Worm (Caenorhabditis elegans) whole organism, young adult: Measurements from ENCODE around the gene T05C1.2.

Experiments used
- B0019.2 ChIP-seq: fragments of 200-800 bp; sonication (Bioruptor generic); conservative IDR thresholded peaks from 2 replicates; pipeline ENCODE4 v1.3.6; 2022; ENCODE audit warnings: missing genetic modification reagents, missing genetic modification characterization, missing compliant biosample characterization
- B0336.3 ChIP-seq: fragments of 200-800 bp; sonication (Bioruptor generic); IDR thresholded peaks from 2 replicates; pipeline ENCODE4 v1.3.6; 2022; ENCODE audit warnings: missing genetic modification characterization, missing compliant biosample characterization
- F49E8.2 ChIP-seq: sonication (generic microtip); optimal IDR thresholded peaks from 3 replicates; lab custom pipeline; 2017; ENCODE audit warnings: missing genetic modification characterization, mild to moderate bottlenecking, missing compliant biosample characterization, antibody characterized with exemption, moderate library complexity; ENCODE audit not compliant: insufficient read depth
- Y67H2A.10 ChIP-seq: fragments of 200-800 bp; sonication (Bioruptor generic); conservative IDR thresholded peaks from 2 replicates; pipeline ENCODE4 v1.3.6; 2022; ENCODE audit warnings: missing genetic modification reagents, missing genetic modification characterization, missing compliant biosample characterization
- aptf-3 ChIP-seq: fragments of 200-800 bp; sonication (Bioruptor generic); IDR thresholded peaks from 2 replicates; pipeline ENCODE4 v1.3.6; 2022; ENCODE audit warnings: missing genetic modification characterization, missing compliant biosample characterization
- atf-7 ChIP-seq: sonication (generic microtip); optimal IDR thresholded peaks from 2 replicates; lab custom pipeline; 2017; ENCODE audit warnings: mild to moderate bottlenecking, missing genetic modification characterization, missing compliant biosample characterization
- cebp-1 ChIP-seq, 2 experiments: fragments of 200-800 bp in 1 of 2; sonication (Bioruptor generic) in 1 of 2; sonication (generic microtip) in 1 of 2; IDR thresholded peaks in 1 of 2; optimal IDR thresholded peaks in 1 of 2; 2 replicates each; pipeline versions ENCODE4 v1.3.6 to Lab custom; 2017 to 2022; ENCODE audit warnings: missing compliant biosample characterization in 2 of 2, missing genetic modification characterization in 2 of 2, mild to moderate bottlenecking in 1 of 2, missing genetic modification reagents in 1 of 2, moderate library complexity in 1 of 2
- ceh-27 ChIP-seq: fragments of 200-800 bp; sonication (Bioruptor generic); optimal IDR thresholded peaks from 2 replicates; lab custom pipeline; 2018; ENCODE audit warnings: mild to moderate bottlenecking, missing genetic modification characterization, moderate library complexity, missing compliant biosample characterization
- let-607 ChIP-seq, 2 experiments: fragments of 200-800 bp in 1 of 2; sonication (Bioruptor generic) in 1 of 2; sonication (generic microtip) in 1 of 2; optimal IDR thresholded peaks; 2 replicates each; lab custom pipeline; 2016 to 2018; ENCODE audit warnings: mild to moderate bottlenecking in 2 of 2, missing compliant biosample characterization in 2 of 2, missing genetic modification characterization in 2 of 2, moderate library complexity in 2 of 2, missing genotype in 1 of 2
- lin-40 ChIP-seq: sonication (generic microtip); optimal IDR thresholded peaks from 2 replicates; lab custom pipeline; 2016; ENCODE audit warnings: missing genetic modification characterization, mild to moderate bottlenecking, missing compliant biosample characterization, missing genotype, missing genetic modification reagents
- mes-4 ChIP-seq: sonication (generic microtip); optimal IDR thresholded peaks from 2 replicates; lab custom pipeline; 2016; ENCODE audit warnings: missing genotype, missing genetic modification characterization, missing compliant biosample characterization
- mxl-1 ChIP-seq: sonication (generic microtip); optimal IDR thresholded peaks from 2 replicates; lab custom pipeline; 2016; ENCODE audit warnings: missing genetic modification characterization, missing compliant biosample characterization
- nfya-1 ChIP-seq: sonication (generic microtip); optimal IDR thresholded peaks from 2 replicates; lab custom pipeline; 2017; ENCODE audit warnings: antibody characterized with exemption, missing compliant biosample characterization, missing genetic modification characterization, borderline replicate concordance; ENCODE audit not compliant: insufficient read depth
- nfyb-1 ChIP-seq: fragments of 200-800 bp; sonication (Bioruptor generic); IDR thresholded peaks from 2 replicates; pipeline ENCODE4 v1.3.6; 2022; ENCODE audit warnings: missing genetic modification reagents, missing genetic modification characterization, missing compliant biosample characterization
- nhr-80 ChIP-seq: sonication (generic microtip); optimal IDR thresholded peaks from 2 replicates; lab custom pipeline; 2016; ENCODE audit warnings: missing genetic modification characterization, missing compliant biosample characterization
- nhr-90 ChIP-seq: sonication (generic microtip); optimal IDR thresholded peaks from 2 replicates; lab custom pipeline; 2016; ENCODE audit warnings: missing genotype, mild to moderate bottlenecking, missing genetic modification characterization, missing compliant biosample characterization
- pha-4 ChIP-seq: fragments of 150-350 bp; sonication (generic microtip); optimal IDR thresholded peaks from 2 replicates; lab custom pipeline; 2014; ENCODE audit warnings: missing biosample characterization, missing genetic modification reagents, missing genetic modification characterization
- rec-8 ChIP-seq, 2 experiments: sonication (generic microtip); optimal IDR thresholded peaks; 2 replicates each; lab custom pipeline; 2016; ENCODE audit warnings: mild to moderate bottlenecking in 2 of 2, missing genetic modification characterization in 2 of 2, missing genetic modification reagents in 2 of 2, missing genotype in 2 of 2, missing biosample characterization in 1 of 2, missing compliant biosample characterization in 1 of 2, moderate library complexity in 1 of 2
- tlf-1 ChIP-seq: fragments of 200-800 bp; sonication (Bioruptor generic); optimal IDR thresholded peaks from 2 replicates; lab custom pipeline; 2018; ENCODE audit warnings: mild to moderate bottlenecking, missing genetic modification characterization, missing compliant biosample characterization
- unc-62 ChIP-seq: fragments of 150-350 bp; optimal IDR thresholded peaks from 2 replicates; lab custom pipeline; 2014; ENCODE audit warnings: missing biosample characterization, missing genetic modification reagents, missing genetic modification characterization
- xnd-1 ChIP-seq: sonication (generic microtip); optimal IDR thresholded peaks from 2 replicates; lab custom pipeline; 2016; ENCODE audit warnings: missing genotype, missing genetic modification reagents, missing genetic modification characterization, missing compliant biosample characterization
- ztf-25 ChIP-seq: fragments of 200-800 bp; sonication (Bioruptor generic); IDR thresholded peaks from 2 replicates; pipeline ENCODE4 v1.3.6; 2022; ENCODE audit warnings: missing genetic modification reagents, missing genetic modification characterization, missing compliant biosample characterization
- ztf-3 ChIP-seq: fragments of 200-800 bp; sonication (Bioruptor generic); optimal IDR thresholded peaks from 2 replicates; lab custom pipeline; 2018; ENCODE audit warnings: mild to moderate bottlenecking, missing genetic modification characterization, missing compliant biosample characterization
- ztf-6 ChIP-seq: fragments of 200-800 bp; sonication (Bioruptor generic); IDR thresholded peaks from 2 replicates; pipeline ENCODE4 v1.3.6; 2022; ENCODE audit warnings: missing genetic modification reagents, missing genetic modification characterization, missing compliant biosample characterization

The T05C1.2 gene

ce11 chrII:4441278-4441677, 40.6 kb downstream of the T05C1.2 start:
- TF ChIP-seq nfyb-1 (GFP tag; lab: Robert Waterston, UW) (peak; percentile 67), let-607 (tag; optimal IDR thresholded peaks at IDR 0.05; lab: Kevin White, UChicago) (no peak)

- TF ChIP-seq tlf-1 (GFP tag; lab: Kevin White, UChicago): no peak
These were observed 43.3 kb downstream of the T05C1.2 start, which contains the start of gene nhr-16 for ce11 chrII:4438601-4439000. TSS of gene nhr-16 (plus strand) at chrII:4438805.

ce11 chrII:4435134-4435533, 46.8 kb downstream of the T05C1.2 start, which contains the start of gene nhr-273:
TSS of gene nhr-273 (plus strand) at chrII:4435300.
- TF ChIP-seq F49E8.2 (tag; lab: Kevin White, UChicago): no peak
- TF ChIP-seq nfya-1 (tag; lab: Kevin White, UChicago): no peak
- no peak for TF ChIP-seq aptf-3 (GFP tag; lab: Robert Waterston, UW)
- no peak for TF ChIP-seq ztf-3 (GFP tag; lab: Kevin White, UChicago)
- TF ChIP-seq lin-40: peak; percentile 9
- TF ChIP-seq pha-4 (tag; lab: Kevin White, UChicago): no peak

- TF ChIP-seq cebp-1 (GFP tag; IDR thresholded peaks at IDR 0.05; lab: Robert Waterston, UW) (no peak), cebp-1 (tag; optimal IDR thresholded peaks at IDR 0.05; lab: Kevin White, UChicago) (no peak), ztf-6 (GFP tag; lab: Robert Waterston, UW) (no peak), ztf-25 (GFP tag; lab: Robert Waterston, UW) (no peak), ceh-27 (GFP tag; lab: Kevin White, UChicago) (no peak), rec-8 (tag; optimal IDR thresholded peaks at IDR 0.05; lab: Kevin White, UChicago) (no peak), B0019.2 (no peak), mes-4 (tag; lab: Kevin White, UChicago) (no peak), Y67H2A.10 (GFP tag; lab: Robert Waterston, UW) (no peak), nhr-90 (no peak), unc-62 (GFP tag; lab: Kevin White, UChicago) (no peak), mxl-1 (tag; lab: Kevin White, UChicago) (no peak), xnd-1 (tag; lab: Kevin White, UChicago) (no peak), B0336.3 (GFP tag; lab: Robert Waterston, UW) (no peak), atf-7 (no peak)
- TF ChIP-seq, all 124 proteins: peak for 0
These were observed 47.6 kb downstream of the T05C1.2 start for ce11 chrII:4434278-4434677.

- TF ChIP-seq nhr-80 (tag; lab: Kevin White, UChicago): peak; percentile 39
- TF ChIP-seq nfyb-1 (GFP tag; lab: Robert Waterston, UW): no peak
These were observed 48.8 kb downstream of the T05C1.2 start, which contains the start of gene nhr-109 for ce11 chrII:4433146-4433545. TSS of gene nhr-109 (plus strand) at chrII:4433367.
